Worm (Caenorhabditis elegans): ENCODE data around the gene T01B10.5.
"Not testable (repeated sequence)": the region's sequence is repeated elsewhere in the genome, so short reads cannot be mapped to it uniquely, and the experiment has no call there.

DNA sequence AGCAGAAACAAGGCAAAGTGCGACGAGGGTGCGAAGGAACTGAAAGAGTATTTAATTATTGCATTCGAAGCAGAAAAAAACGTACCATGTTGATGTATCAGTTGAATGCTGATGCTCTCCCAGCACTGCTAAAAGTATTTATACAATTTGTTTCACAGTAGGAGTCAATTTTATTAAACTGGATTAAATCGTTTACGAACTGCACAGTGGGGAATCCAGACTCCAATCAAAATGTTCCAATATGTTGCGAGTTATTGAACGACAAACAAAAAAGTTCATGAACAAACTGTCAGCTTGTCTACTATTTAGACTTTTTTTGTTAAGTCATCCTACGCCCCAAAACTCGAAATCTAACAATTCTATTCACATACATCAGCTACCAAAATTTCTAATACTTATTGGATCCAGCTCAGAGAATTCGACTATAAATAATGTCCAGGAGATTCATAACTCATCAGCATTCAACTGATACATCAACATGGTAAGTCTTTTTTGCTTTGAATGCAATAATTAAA, 43.2 kb downstream of the T01B10.5 start, which contains the start of the genes nspc-4 and nspc-5:
- not testable (repeated sequence) for TF ChIP-seq fos-1 (tag; optimal IDR thresholded peaks at IDR 0.05); nhr-77 (tag; optimal IDR thresholded peaks at IDR 0.05); jun-1 (tag; optimal IDR thresholded peaks at IDR 0.05); snpc-4 (tag; optimal IDR thresholded peaks at IDR 0.05); nhr-43 (tag; optimal IDR thresholded peaks at IDR 0.05; ENCODE audit: poor library complexity, severe bottlenecking); nfya-1 (tag; optimal IDR thresholded peaks at IDR 0.05; ENCODE audit: insufficient read depth)
